Fruit fly (Drosophila melanogaster) whole organism, embryonic: ENCODE results near the gene Polr3E.

ENCODE experiments used
- Atf6 ChIP-seq: fragments of 200-800 bp; sonication (Bioruptor generic); IDR thresholded peaks from 2 replicates; pipeline ENCODE4 v1.3.6; 2022; ENCODE audit warnings: missing biosample characterization, missing genetic modification characterization
- B-H1 ChIP-seq: fragments of 200-800 bp; sonication (Bioruptor generic); IDR thresholded peaks from 3 replicates; pipeline ENCODE4 v1.3.6; 2022; ENCODE audit warnings: missing biosample characterization, missing genetic modification characterization
- BEAF-32 ChIP-seq: fragments of 200-800 bp; sonication (Bioruptor generic); optimal IDR thresholded peaks from 3 replicates; lab custom pipeline; 2017; ENCODE audit warnings: missing biosample characterization, missing genetic modification characterization, mild to moderate bottlenecking, moderate library complexity, missing genetic modification reagents
- C15 ChIP-seq: fragments of 200-800 bp; sonication (Bioruptor generic); IDR thresholded peaks from 3 replicates; pipeline ENCODE4 v1.3.6; 2022; ENCODE audit warnings: missing biosample characterization, missing genetic modification characterization
- CG1024 ChIP-seq: fragments of 200-800 bp; sonication (Bioruptor generic); IDR thresholded peaks from 2 replicates; pipeline ENCODE4 v1.3.6; 2022; ENCODE audit warnings: missing biosample characterization, missing genetic modification characterization
- CG12155 ChIP-seq: fragments of 200-800 bp; sonication (Bioruptor generic); optimal IDR thresholded peaks from 3 replicates; lab custom pipeline; 2016; ENCODE audit warnings: missing biosample characterization, missing genetic modification characterization
- CG12236 ChIP-seq: fragments of 200-800 bp; sonication (Bioruptor generic); optimal IDR thresholded peaks from 2 replicates; lab custom pipeline; 2016; ENCODE audit warnings: missing biosample characterization, missing genetic modification characterization
- CG13287 ChIP-seq: fragments of 200-800 bp; sonication (Bioruptor generic); IDR thresholded peaks from 2 replicates; pipeline ENCODE4 v1.3.6; 2022; ENCODE audit warnings: missing biosample characterization, missing genetic modification characterization; ENCODE audit not compliant: partially characterized antibody
- CG14014 ChIP-seq: fragments of 200-800 bp; sonication (Bioruptor generic); IDR thresholded peaks from 2 replicates; pipeline ENCODE4 v1.3.6; 2022; ENCODE audit warnings: missing biosample characterization, missing genetic modification characterization
- CG14710 ChIP-seq: fragments of 200-800 bp; sonication (Bioruptor generic); optimal IDR thresholded peaks from 3 replicates; lab custom pipeline; 2019; ENCODE audit warnings: missing biosample characterization, mild to moderate bottlenecking, missing genetic modification characterization, moderate library complexity
- CG15011 ChIP-seq: fragments of 200-800 bp; sonication (Bioruptor generic); optimal IDR thresholded peaks from 3 replicates; lab custom pipeline; 2018; ENCODE audit warnings: missing biosample characterization, mild to moderate bottlenecking, missing genetic modification characterization
- CG15073 ChIP-seq: fragments of 200-800 bp; sonication (Bioruptor generic); optimal IDR thresholded peaks from 2 replicates; lab custom pipeline; 2016; ENCODE audit warnings: missing biosample characterization, missing genetic modification characterization
- CG17359 ChIP-seq: fragments of 200-800 bp; sonication (Bioruptor generic); optimal IDR thresholded peaks from 3 replicates; lab custom pipeline; 2018; ENCODE audit warnings: missing biosample characterization, mild to moderate bottlenecking, missing genetic modification characterization, moderate library complexity
- CG17385 ChIP-seq: fragments of 200-800 bp; sonication (Bioruptor generic); optimal IDR thresholded peaks from 3 replicates; lab custom pipeline; 2018; ENCODE audit warnings: missing biosample characterization, mild to moderate bottlenecking, missing genetic modification characterization
- CG18599 ChIP-seq: fragments of 200-800 bp; sonication (Bioruptor generic); optimal IDR thresholded peaks from 3 replicates; lab custom pipeline; 2017; ENCODE audit warnings: missing biosample characterization, missing genetic modification characterization, mild to moderate bottlenecking, moderate library complexity, missing genetic modification reagents
- CG2875 ChIP-seq: fragments of 200-800 bp; sonication (Bioruptor generic); optimal IDR thresholded peaks from 2 replicates; lab custom pipeline; 2017; ENCODE audit warnings: missing biosample characterization, mild to moderate bottlenecking, missing genetic modification characterization, missing genetic modification reagents
- CG32772 ChIP-seq: fragments of 200-800 bp; sonication (Bioruptor generic); IDR thresholded peaks from 2 replicates; pipeline ENCODE4 v1.3.6; 2022; ENCODE audit warnings: missing biosample characterization, missing genetic modification characterization
- CG3281 ChIP-seq: fragments of 200-800 bp; sonication (Bioruptor generic); optimal IDR thresholded peaks from 3 replicates; lab custom pipeline; 2017; ENCODE audit warnings: missing biosample characterization, mild to moderate bottlenecking, missing genetic modification characterization
- CG8388 ChIP-seq: fragments of 200-800 bp; sonication (Bioruptor generic); optimal IDR thresholded peaks from 2 replicates; lab custom pipeline; 2019; ENCODE audit warnings: missing biosample characterization, mild to moderate bottlenecking, missing genetic modification characterization, moderate library complexity
- Deaf1 ChIP-seq: fragments of 200-800 bp; optimal IDR thresholded peaks from 3 replicates; lab custom pipeline; 2019; ENCODE audit warnings: missing biosample characterization, mild to moderate bottlenecking, missing genetic modification characterization, moderate library complexity
- E2f1 ChIP-seq: fragments of 200-800 bp; sonication (Bioruptor generic); IDR thresholded peaks from 2 replicates; pipeline ENCODE4 v1.3.6; 2022; ENCODE audit warnings: missing biosample characterization, missing genetic modification characterization
- Fer3 ChIP-seq: fragments of 200-800 bp; sonication (Bioruptor generic); optimal IDR thresholded peaks from 2 replicates; lab custom pipeline; 2018; ENCODE audit warnings: missing biosample characterization, mild to moderate bottlenecking, missing genetic modification characterization, moderate library complexity
- Jarid2 ChIP-seq: fragments of 200-800 bp; sonication (Bioruptor generic); optimal IDR thresholded peaks from 3 replicates; lab custom pipeline; 2017; ENCODE audit warnings: mild to moderate bottlenecking, missing biosample characterization, missing genetic modification reagents, missing genetic modification characterization
- Mad ChIP-seq: fragments of 200-800 bp; sonication (Bioruptor generic); optimal IDR thresholded peaks from 2 replicates; lab custom pipeline; 2016; ENCODE audit warnings: missing biosample characterization, missing genetic modification characterization
- Nf-YA ChIP-seq: fragments of 200-800 bp; sonication (Bioruptor generic); IDR thresholded peaks from 2 replicates; pipeline ENCODE4 v1.3.6; 2022; ENCODE audit warnings: missing biosample characterization, missing genetic modification characterization
- NfI ChIP-seq: fragments of 200-800 bp; sonication (Bioruptor generic); optimal IDR thresholded peaks from 3 replicates; lab custom pipeline; 2018; ENCODE audit warnings: missing biosample characterization, mild to moderate bottlenecking, missing genetic modification characterization, moderate library complexity
- Spps ChIP-seq: fragments of 200-800 bp; sonication (Bioruptor generic); optimal IDR thresholded peaks from 2 replicates; lab custom pipeline; 2018; ENCODE audit warnings: missing biosample characterization, mild to moderate bottlenecking, missing genetic modification characterization
- Ssrp ChIP-seq: fragments of 200-800 bp; sonication (Bioruptor generic); optimal IDR thresholded peaks from 2 replicates; lab custom pipeline; 2018; ENCODE audit warnings: missing biosample characterization, mild to moderate bottlenecking, missing genetic modification characterization, moderate library complexity
- Trl ChIP-seq, 3 experiments: fragments of >200 bp in 2 of 3; fragments of 200-800 bp in 1 of 3; sonication (Bioruptor generic) in 1 of 3; optimal IDR thresholded peaks; 2 replicates in 1 of 3; 3 replicates in 2 of 3; lab custom pipeline; 2016 to 2017; ENCODE audit warnings: missing biosample characterization in 1 of 3, missing genetic modification characterization in 1 of 3
- Xbp1 ChIP-seq: fragments of 200-800 bp; sonication (Bioruptor generic); optimal IDR thresholded peaks from 3 replicates; lab custom pipeline; 2016; ENCODE audit warnings: missing biosample characterization, mild to moderate bottlenecking, missing genetic modification characterization
- ap ChIP-seq: fragments of 200-800 bp; sonication (Bioruptor generic); IDR thresholded peaks from 2 replicates; pipeline ENCODE4 v1.3.6; 2022; ENCODE audit warnings: missing biosample characterization, missing genetic modification characterization
- chif ChIP-seq, 2 experiments: fragments of 200-800 bp; sonication (Bioruptor generic); optimal IDR thresholded peaks; 3 replicates each; lab custom pipeline; 2016; ENCODE audit warnings: missing biosample characterization in 2 of 2, missing genetic modification characterization in 2 of 2
- cwo ChIP-seq: fragments of 200-800 bp; sonication (Bioruptor generic); optimal IDR thresholded peaks from 3 replicates; lab custom pipeline; 2017; ENCODE audit warnings: missing biosample characterization, missing genetic modification characterization, mild to moderate bottlenecking, moderate library complexity, missing genetic modification reagents
- dati ChIP-seq: fragments of 200-800 bp; sonication (Bioruptor generic); IDR thresholded peaks from 2 replicates; pipeline ENCODE4 v1.3.6; 2022; ENCODE audit warnings: missing biosample characterization, missing genetic modification characterization
- dm ChIP-seq: fragments of 200-800 bp; sonication (Bioruptor generic); optimal IDR thresholded peaks from 3 replicates; lab custom pipeline; 2016; ENCODE audit warnings: missing biosample characterization, missing genetic modification characterization
- dmrt99B ChIP-seq: fragments of 200-800 bp; sonication (Bioruptor generic); optimal IDR thresholded peaks from 2 replicates; lab custom pipeline; 2018; ENCODE audit warnings: missing biosample characterization, mild to moderate bottlenecking, missing genetic modification characterization, moderate library complexity
- ewg ChIP-seq: fragments of 200-800 bp; sonication (Bioruptor generic); optimal IDR thresholded peaks from 3 replicates; lab custom pipeline; 2017; ENCODE audit warnings: mild to moderate bottlenecking, missing biosample characterization, missing genetic modification reagents, missing genetic modification characterization
- ken ChIP-seq: fragments of 200-800 bp; sonication (Bioruptor generic); IDR thresholded peaks from 3 replicates; pipeline ENCODE4 v1.3.6; 2022; ENCODE audit warnings: missing biosample characterization, missing genetic modification characterization
- nerfin-1 ChIP-seq: fragments of 200-800 bp; sonication (Bioruptor generic); optimal IDR thresholded peaks from 3 replicates; lab custom pipeline; 2019; ENCODE audit warnings: missing biosample characterization, mild to moderate bottlenecking, missing genetic modification characterization, moderate library complexity
- nmo ChIP-seq: fragments of 200-800 bp; sonication (Bioruptor generic); optimal IDR thresholded peaks from 2 replicates; lab custom pipeline; 2018; ENCODE audit warnings: missing biosample characterization, mild to moderate bottlenecking, missing genetic modification characterization, moderate library complexity
- seq ChIP-seq: fragments of 200-800 bp; sonication (Bioruptor generic); IDR thresholded peaks from 2 replicates; pipeline ENCODE4 v1.3.6; 2022; ENCODE audit warnings: missing biosample characterization, missing genetic modification characterization
- slou ChIP-seq: fragments of 200-800 bp; sonication (Bioruptor generic); optimal IDR thresholded peaks from 3 replicates; lab custom pipeline; 2016; ENCODE audit warnings: missing biosample characterization, missing genetic modification characterization
- stc ChIP-seq: fragments of 200-800 bp; sonication (Bioruptor generic); IDR thresholded peaks from 2 replicates; pipeline ENCODE4 v1.3.6; 2022; ENCODE audit warnings: missing biosample characterization, missing genetic modification characterization
- tin ChIP-seq: fragments of 200-800 bp; sonication (Bioruptor generic); optimal IDR thresholded peaks from 3 replicates; lab custom pipeline; 2016; ENCODE audit warnings: missing biosample characterization, missing genetic modification characterization
- toy ChIP-seq: fragments of 200-800 bp; sonication (Bioruptor generic); IDR thresholded peaks from 2 replicates; pipeline ENCODE4 v1.3.6; 2022; ENCODE audit warnings: missing biosample characterization, missing genetic modification characterization
- z ChIP-seq: fragments of 200-800 bp; sonication (Bioruptor generic); IDR thresholded peaks from 3 replicates; pipeline ENCODE4 v1.3.6; 2022; ENCODE audit warnings: missing biosample characterization, missing genetic modification characterization
- zen ChIP-seq: fragments of 200-800 bp; sonication (Bioruptor generic); optimal IDR thresholded peaks from 3 replicates; lab custom pipeline; 2018; ENCODE audit warnings: missing biosample characterization, mild to moderate bottlenecking, missing genetic modification characterization, moderate library complexity
- zfh1 ChIP-seq: fragments of 200-800 bp; sonication (Bioruptor generic); IDR thresholded peaks from 3 replicates; pipeline ENCODE4 v1.3.6; 2022; ENCODE audit warnings: missing biosample characterization, missing genetic modification characterization

The Polr3E gene

DNA sequence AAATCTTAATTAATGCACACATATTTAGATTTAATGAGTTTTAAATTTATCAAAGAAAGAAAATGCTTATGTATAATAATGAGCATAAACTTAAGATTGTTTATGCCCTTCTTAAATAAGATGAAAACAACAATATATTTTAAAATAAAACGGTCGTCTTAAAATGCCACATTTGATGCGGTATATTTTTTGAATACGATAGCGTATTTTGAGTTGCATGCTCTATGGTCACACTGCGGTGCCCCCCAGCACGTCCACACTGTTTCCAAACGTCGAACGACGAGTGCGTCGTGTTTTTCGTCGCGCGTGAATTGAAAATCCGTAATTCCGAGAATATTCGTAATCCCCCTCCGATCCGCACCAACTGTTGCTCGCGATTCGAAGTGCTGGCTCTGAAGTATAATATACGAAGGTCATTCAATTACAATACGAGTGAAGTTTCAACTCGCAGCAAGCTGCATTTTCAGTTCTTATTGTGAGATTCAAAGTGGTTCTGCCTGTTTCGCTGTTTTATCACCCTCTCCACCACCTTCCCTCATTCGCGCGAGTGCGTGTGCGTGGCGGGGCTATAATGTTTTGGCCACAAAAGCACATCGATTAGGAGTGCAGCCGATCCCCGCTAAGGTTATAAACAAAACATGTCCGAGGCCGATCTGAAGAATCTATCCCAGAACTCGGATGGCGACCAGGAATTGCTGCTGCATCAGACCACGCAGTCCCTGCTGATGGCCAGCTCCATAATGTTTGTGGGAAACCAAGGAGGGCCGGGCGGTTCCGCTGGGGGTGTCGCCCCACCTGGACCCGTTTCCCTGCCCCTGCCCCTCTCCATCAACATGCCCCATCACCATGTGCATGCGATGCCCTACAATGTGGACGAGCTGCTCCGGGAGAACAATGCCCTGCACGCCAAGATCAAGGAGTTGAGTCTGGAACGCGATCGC, 2.9 kb downstream of the Polr3E start, which contains the start of gene siz (continued):
- TF ChIP-seq nerfin-1 (tag; lab: Kevin White, UChicago) (peak; percentile 24), CG15011 (GFP tag; lab: Kevin White, UChicago) (peak; percentile 33), seq (GFP tag; lab: Robert Waterston, UW) (no peak), CG2875 (GFP tag; lab: Kevin White, UChicago) (no peak), CG3281 (peak; percentile 32), chif (GFP tag; optimal IDR thresholded peaks at IDR 0.05; lab: Kevin White, UChicago) (peak in 1 of 2 experiments; percentile 15), Jarid2 (peak; percentile 94), CG13287 (GFP tag; lab: Robert Waterston, UW) (peak; percentile 42; the same call in 1 of the 2 replicates), Deaf1 (tag; lab: Kevin White, UChicago) (peak; percentile 86), CG12236 (GFP tag; lab: Kevin White, UChicago) (no peak), ewg (GFP tag; lab: Kevin White, UChicago) (peak; percentile 51), B-H1 (GFP tag; lab: Robert Waterston, UW) (no peak; the same call in 2 of the 3 replicates), CG18599 (GFP tag; lab: Kevin White, UChicago) (no peak), Spps (tag; lab: Kevin White, UChicago) (peak; percentile 22), ken (GFP tag; lab: Robert Waterston, UW) (no peak), Nf-YA (no peak), dati (GFP tag; lab: Robert Waterston, UW) (no peak), CG17385 (peak; percentile 23), Trl (optimal IDR thresholded peaks at IDR 0.05; lab: Kevin White, UChicago) (no peak), Trl (GFP tag; optimal IDR thresholded peaks at IDR 0.05; lab: Kevin White, UChicago) (peak; percentile 5), nmo (GFP tag; lab: Kevin White, UChicago) (peak; percentile 63), CG15073 (GFP tag; lab: Kevin White, UChicago) (no peak), slou (GFP tag; lab: Kevin White, UChicago) (no peak), CG32772 (GFP tag; lab: Robert Waterston, UW) (no peak), CG14710 (peak; percentile 70), toy (GFP tag; lab: Robert Waterston, UW) (no peak), ap (no peak), Atf6 (0 out of 2 replicates have a peak, but pooled peaks have one; percentile 24), dmrt99B (tag; lab: Kevin White, UChicago) (no peak), dm (GFP tag; lab: Kevin White, UChicago) (no peak), NfI (GFP tag; lab: Kevin White, UChicago) (no peak), CG17359 (tag; lab: Kevin White, UChicago) (peak; percentile 8), CG14014 (GFP tag; lab: Robert Waterston, UW) (no peak), CG8388 (GFP tag; lab: Kevin White, UChicago) (peak; percentile 20), Fer3 (tag; lab: Kevin White, UChicago) (no peak), CG1024 (GFP tag; lab: Robert Waterston, UW) (no peak), Xbp1 (GFP tag; lab: Kevin White, UChicago) (no peak), Ssrp (tag; lab: Kevin White, UChicago) (no peak), Mad (GFP tag; lab: Kevin White, UChicago) (no peak), CG12155 (peak; percentile 79), E2f1 (no peak), C15 (no peak), zfh1 (GFP tag; lab: Robert Waterston, UW) (no peak), BEAF-32 (GFP tag; lab: Kevin White, UChicago) (peak; percentile 55), cwo (GFP tag; lab: Kevin White, UChicago) (no peak), stc (GFP tag; lab: Robert Waterston, UW) (no peak), tin (no peak), z (no peak), zen (tag; lab: Kevin White, UChicago) (peak; percentile 16)
